Worm (Caenorhabditis elegans): ENCODE measurements around the gene F35B12.9.

Gene F35B12.9

ce11 chrV:11572803-11573490, 28.0 kb upstream of the F35B12.9 start, which contains the start of the genes H12C20.7 and nhr-68:
H12C20.7 (minus strand) TSS chrV:11572990.
nhr-68 (plus strand) TSS chrV:11573440.
- TF ChIP-seq pha-2 (tag; optimal IDR thresholded peaks at IDR 0.05) (no peak), dve-1 (tag; optimal IDR thresholded peaks at IDR 0.05) (peak; percentile 64), elt-2 (tag; optimal IDR thresholded peaks at IDR 0.05) (peak; percentile 96)

ce11 chrV:11574563-11574962, 26.4 kb upstream of the F35B12.9 start:
- no peak for TF ChIP-seq ceh-18 (tag; optimal IDR thresholded peaks at IDR 0.05)
- TF ChIP-seq ceh-45 (GFP tag; IDR thresholded peaks at IDR 0.05), result no peak
- no peak for TF ChIP-seq Y22D7AL.16 (tag; optimal IDR thresholded peaks at IDR 0.05)
- TF ChIP-seq fkh-10 (GFP tag; optimal IDR thresholded peaks at IDR 0.05), result no peak
- no peak for TF ChIP-seq sox-2 (GFP tag; IDR thresholded peaks at IDR 0.05)
- TF ChIP-seq ceh-22 (tag; optimal IDR thresholded peaks at IDR 0.05), result no peak
- no peak for TF ChIP-seq lim-6 (tag; optimal IDR thresholded peaks at IDR 0.05)
- TF ChIP-seq C38D4.7 (GFP tag; optimal IDR thresholded peaks at IDR 0.05), result no peak
- TF ChIP-seq ceh-24 (tag; optimal IDR thresholded peaks at IDR 0.05), result no peak
- no peak for TF ChIP-seq hlh-6 (tag; optimal IDR thresholded peaks at IDR 0.05)
- no peak for TF ChIP-seq ceh-34 (tag; optimal IDR thresholded peaks at IDR 0.05)
- TF ChIP-seq dve-1 (tag; optimal IDR thresholded peaks at IDR 0.05), result no peak

DNA sequence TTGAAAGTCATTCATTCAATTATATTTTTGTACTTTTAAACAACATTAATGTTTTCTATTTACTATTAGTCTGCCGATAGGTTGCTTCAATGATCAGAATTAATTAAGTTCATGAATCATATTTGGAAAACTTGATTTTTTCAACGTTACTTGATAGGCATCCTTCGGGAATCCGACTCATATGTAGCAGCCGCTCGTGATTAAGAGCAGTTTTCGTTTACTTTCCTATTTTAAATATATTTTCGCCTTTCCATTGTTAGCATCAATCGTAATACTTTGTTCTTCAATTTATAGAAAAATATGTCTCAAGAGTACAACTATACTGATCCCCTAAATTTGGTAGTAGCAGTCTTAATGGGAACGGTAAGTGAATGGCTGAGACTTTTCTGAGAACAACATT, 20.1 kb upstream of the F35B12.9 start, which contains the start of gene srx-90:
Gene srx-90, plus strand, starts transcription at position 301 of the 400 bp plus-strand sequence.
- no peak for TF ChIP-seq elt-2 (tag; optimal IDR thresholded peaks at IDR 0.05)
- TF ChIP-seq pha-2 (tag; optimal IDR thresholded peaks at IDR 0.05), result no peak
- no peak for TF ChIP-seq K02D7.2 (tag; optimal IDR thresholded peaks at IDR 0.05)
- TF ChIP-seq ceh-48 (tag; optimal IDR thresholded peaks at IDR 0.05), result no peak
- no peak for TF ChIP-seq nfya-1 (tag; optimal IDR thresholded peaks at IDR 0.05)
- TF ChIP-seq ceh-24 (tag; optimal IDR thresholded peaks at IDR 0.05), result no peak
- TF ChIP-seq sox-4 (tag; optimal IDR thresholded peaks at IDR 0.05), result no peak
- TF ChIP-seq hlh-15 (tag; optimal IDR thresholded peaks at IDR 0.05), result no peak
- TF ChIP-seq fkh-6 (tag; optimal IDR thresholded peaks at IDR 0.05), result no peak
- no peak for TF ChIP-seq ceh-14 (tag; optimal IDR thresholded peaks at IDR 0.05)
- no peak for TF ChIP-seq ahr-1 (tag; optimal IDR thresholded peaks at IDR 0.05)
- no peak for TF ChIP-seq ref-2 (tag; optimal IDR thresholded peaks at IDR 0.05)
- no peak for TF ChIP-seq ets-4 (tag; optimal IDR thresholded peaks at IDR 0.05)
- TF ChIP-seq hlh-8 (tag; optimal IDR thresholded peaks at IDR 0.05), result no peak
- no peak for TF ChIP-seq ceh-19 (GFP tag; optimal IDR thresholded peaks at IDR 0.05)
- TF ChIP-seq unc-86 (tag; optimal IDR thresholded peaks at IDR 0.05), result no peak
- no peak for TF ChIP-seq unc-42 (tag; optimal IDR thresholded peaks at IDR 0.05)
- TF ChIP-seq C38D4.7 (GFP tag; optimal IDR thresholded peaks at IDR 0.05), result no peak
- TF ChIP-seq hlh-30 (tag; optimal IDR thresholded peaks at IDR 0.05; ENCODE audit: insufficient read depth), result no peak

DNA sequence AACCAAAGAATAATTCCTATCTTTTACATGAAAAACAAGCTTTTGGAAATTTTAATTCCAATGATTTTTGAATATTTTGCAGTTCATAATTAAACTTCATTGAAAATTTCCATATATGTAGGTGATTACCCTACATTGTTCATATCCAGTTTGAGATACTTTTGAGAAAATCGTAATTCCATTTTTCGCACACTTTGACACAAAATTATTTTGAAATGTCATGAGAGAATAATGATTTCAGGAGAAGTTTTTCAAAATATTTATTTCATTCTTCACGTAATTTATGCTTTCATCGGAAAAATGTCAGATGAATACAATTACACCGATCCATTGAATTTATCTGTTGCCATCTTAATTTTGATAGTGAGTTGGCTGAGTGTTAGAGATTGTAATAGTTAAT, 17.8 kb upstream of the F35B12.9 start, which contains the start of gene srx-88:
Gene srx-88, plus strand, starts transcription at position 301 of the 400 bp plus-strand sequence.
- no peak for TF ChIP-seq npax-4 (tag; optimal IDR thresholded peaks at IDR 0.05)
- TF ChIP-seq C08G9.2 (tag; optimal IDR thresholded peaks at IDR 0.05), result no peak
- no peak for TF ChIP-seq lim-6 (tag; optimal IDR thresholded peaks at IDR 0.05)
- no peak for TF ChIP-seq C38D4.7 (GFP tag; optimal IDR thresholded peaks at IDR 0.05)

DNA sequence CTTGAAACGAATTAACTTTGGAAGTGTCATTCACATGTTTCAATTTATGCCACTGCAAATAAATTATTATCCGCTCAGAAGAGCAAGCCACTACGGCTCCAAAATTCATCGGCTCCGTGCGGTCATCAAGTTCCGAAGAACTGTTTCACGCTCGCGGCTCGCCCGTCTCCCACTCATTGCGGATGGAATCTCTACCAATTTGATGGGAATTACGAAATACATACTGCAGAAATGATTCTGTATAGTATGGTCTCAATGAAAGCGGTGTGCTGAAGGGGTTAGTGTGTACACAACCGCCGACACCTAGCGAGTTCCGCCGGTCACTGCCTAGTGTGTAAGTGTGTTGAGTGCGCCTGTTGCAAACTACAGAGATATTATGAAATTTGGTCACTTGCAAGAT, 15.8 kb upstream of the F35B12.9 start:
- TF ChIP-seq C38D4.7 (GFP tag; optimal IDR thresholded peaks at IDR 0.05), result no peak
- peak; percentile 1 for TF ChIP-seq ama-1 (optimal IDR thresholded peaks at IDR 0.05)
- no peak for TF ChIP-seq hlh-8 (tag; optimal IDR thresholded peaks at IDR 0.05)
- TF ChIP-seq ceh-24 (tag; optimal IDR thresholded peaks at IDR 0.05), result no peak
- TF ChIP-seq hlh-30 (tag; optimal IDR thresholded peaks at IDR 0.05; ENCODE audit: insufficient read depth), result no peak
- TF ChIP-seq ceh-6 (GFP tag; optimal IDR thresholded peaks at IDR 0.05), result no peak
- TF ChIP-seq syd-9 (tag; optimal IDR thresholded peaks at IDR 0.05), result no peak
